Fruit fly (Drosophila melanogaster) whole organism, embryonic: ENCODE data around the gene CG43400.

ENCODE experiments used
- Atf-2 ChIP-seq: fragments of 200-800 bp; sonication (Bioruptor generic); optimal IDR thresholded peaks from 2 replicates; lab custom pipeline; 2016; ENCODE audit warnings: missing biosample characterization, missing genetic modification characterization
- CG11093 ChIP-seq: fragments of 200-800 bp; sonication (Bioruptor generic); IDR thresholded peaks from 3 replicates; pipeline ENCODE4 v1.3.6; 2022; ENCODE audit warnings: missing biosample characterization, missing genetic modification characterization
- CG11247 ChIP-seq: fragments of 200-800 bp; sonication (Bioruptor generic); IDR thresholded peaks from 2 replicates; pipeline ENCODE4 v1.3.6; 2022; ENCODE audit warnings: missing biosample characterization, missing genetic modification characterization
- CG11695 ChIP-seq: fragments of 200-800 bp; sonication (Bioruptor generic); IDR thresholded peaks from 3 replicates; pipeline ENCODE4 v1.3.6; 2022; ENCODE audit warnings: missing biosample characterization, missing genetic modification characterization
- CG13287 ChIP-seq: fragments of 200-800 bp; sonication (Bioruptor generic); IDR thresholded peaks from 2 replicates; pipeline ENCODE4 v1.3.6; 2022; ENCODE audit warnings: missing biosample characterization, missing genetic modification characterization; ENCODE audit not compliant: partially characterized antibody
- CG15696 ChIP-seq: fragments of 200-800 bp; sonication (Bioruptor generic); optimal IDR thresholded peaks from 2 replicates; lab custom pipeline; 2019; ENCODE audit warnings: missing biosample characterization, mild to moderate bottlenecking, missing genetic modification characterization, moderate library complexity
- CG16815 ChIP-seq: fragments of 200-800 bp; sonication (Bioruptor generic); optimal IDR thresholded peaks from 3 replicates; lab custom pipeline; 2017; ENCODE audit warnings: missing biosample characterization, mild to moderate bottlenecking, missing genetic modification characterization
- CG17186 ChIP-seq: fragments of 200-800 bp; sonication (Bioruptor generic); optimal IDR thresholded peaks from 3 replicates; lab custom pipeline; 2017; ENCODE audit warnings: missing biosample characterization, missing genetic modification reagents, missing genetic modification characterization
- CG1792 ChIP-seq: fragments of 200-800 bp; sonication (Bioruptor generic); optimal IDR thresholded peaks from 2 replicates; lab custom pipeline; 2016; ENCODE audit warnings: missing biosample characterization, missing genetic modification characterization
- CG18476 ChIP-seq: fragments of 200-800 bp; sonication (Bioruptor generic); optimal IDR thresholded peaks from 2 replicates; lab custom pipeline; 2016; ENCODE audit warnings: missing biosample characterization, mild to moderate bottlenecking, missing genetic modification characterization
- CG18599 ChIP-seq: fragments of 200-800 bp; sonication (Bioruptor generic); optimal IDR thresholded peaks from 3 replicates; lab custom pipeline; 2017; ENCODE audit warnings: missing biosample characterization, missing genetic modification characterization, mild to moderate bottlenecking, moderate library complexity, missing genetic modification reagents
- CG34376 ChIP-seq: fragments of 200-800 bp; sonication (Bioruptor generic); optimal IDR thresholded peaks from 2 replicates; lab custom pipeline; 2018; ENCODE audit warnings: missing biosample characterization, mild to moderate bottlenecking, missing genetic modification characterization
- CG3838 ChIP-seq: fragments of 200-800 bp; sonication (Bioruptor generic); optimal IDR thresholded peaks from 3 replicates; lab custom pipeline; 2016; ENCODE audit warnings: missing biosample characterization, missing genetic modification characterization
- CG4707 ChIP-seq: fragments of 200-800 bp; sonication (Bioruptor generic); optimal IDR thresholded peaks from 2 replicates; lab custom pipeline; 2018; ENCODE audit warnings: missing biosample characterization, mild to moderate bottlenecking, missing genetic modification characterization, moderate library complexity
- CG4730 ChIP-seq: fragments of 200-800 bp; sonication (Bioruptor generic); IDR thresholded peaks from 2 replicates; pipeline ENCODE4 v1.3.6; 2022; ENCODE audit warnings: missing biosample characterization, missing genetic modification characterization
- CG6683 ChIP-seq: fragments of 200-800 bp; sonication (Bioruptor generic); optimal IDR thresholded peaks from 2 replicates; lab custom pipeline; 2017; ENCODE audit warnings: missing biosample characterization, mild to moderate bottlenecking, missing genetic modification characterization, missing genetic modification reagents
- CG7839 ChIP-seq: fragments of 200-800 bp; sonication (Bioruptor generic); optimal IDR thresholded peaks from 3 replicates; lab custom pipeline; 2018; ENCODE audit warnings: missing biosample characterization, mild to moderate bottlenecking, missing genetic modification characterization, moderate library complexity
- CG9437 ChIP-seq: fragments of 200-800 bp; sonication (Bioruptor generic); optimal IDR thresholded peaks from 2 replicates; lab custom pipeline; 2018; ENCODE audit warnings: missing biosample characterization, mild to moderate bottlenecking, missing genetic modification characterization
- CG9727 ChIP-seq: fragments of 200-800 bp; sonication (Bioruptor generic); optimal IDR thresholded peaks from 3 replicates; lab custom pipeline; 2017; ENCODE audit warnings: missing biosample characterization, mild to moderate bottlenecking, missing genetic modification characterization
- Deaf1 ChIP-seq: fragments of 200-800 bp; optimal IDR thresholded peaks from 3 replicates; lab custom pipeline; 2019; ENCODE audit warnings: missing biosample characterization, mild to moderate bottlenecking, missing genetic modification characterization, moderate library complexity
- Dfd ChIP-seq, 2 experiments: fragments of >200 bp; optimal IDR thresholded peaks; 2 replicates each; lab custom pipeline; 2017; ENCODE audit warnings: missing biosample characterization in 2 of 2, missing genetic modification characterization in 2 of 2
- Dip2 ChIP-seq: fragments of 200-800 bp; sonication (Bioruptor generic); IDR thresholded peaks from 2 replicates; pipeline ENCODE4 v1.3.6; 2022; ENCODE audit warnings: missing biosample characterization, missing genetic modification characterization
- Dp ChIP-seq: fragments of 200-800 bp; sonication (Bioruptor generic); optimal IDR thresholded peaks from 2 replicates; lab custom pipeline; 2018; ENCODE audit warnings: missing biosample characterization, mild to moderate bottlenecking, missing genetic modification characterization, moderate library complexity
- Hand ChIP-seq: fragments of 200-800 bp; sonication (Bioruptor generic); optimal IDR thresholded peaks from 2 replicates; lab custom pipeline; 2017; ENCODE audit warnings: mild to moderate bottlenecking, missing biosample characterization, missing genetic modification reagents, missing genetic modification characterization
- Jarid2 ChIP-seq: fragments of 200-800 bp; sonication (Bioruptor generic); optimal IDR thresholded peaks from 3 replicates; lab custom pipeline; 2017; ENCODE audit warnings: mild to moderate bottlenecking, missing biosample characterization, missing genetic modification reagents, missing genetic modification characterization
- Nf-YB ChIP-seq: fragments of 200-800 bp; sonication (Bioruptor generic); optimal IDR thresholded peaks from 3 replicates; lab custom pipeline; 2019; ENCODE audit warnings: missing biosample characterization, mild to moderate bottlenecking, missing genetic modification characterization, moderate library complexity
- Opbp ChIP-seq: fragments of 200-800 bp; sonication (Bioruptor generic); IDR thresholded peaks from 3 replicates; pipeline ENCODE4 v1.3.6; 2022; ENCODE audit warnings: missing biosample characterization, missing genetic modification characterization; ENCODE audit not compliant: partially characterized antibody
- Sox100B ChIP-seq: fragments of 200-800 bp; sonication (Bioruptor generic); optimal IDR thresholded peaks from 3 replicates; lab custom pipeline; 2018; ENCODE audit warnings: missing biosample characterization, mild to moderate bottlenecking, missing genetic modification characterization
- Sox102F ChIP-seq: fragments of 200-800 bp; sonication (Bioruptor generic); optimal IDR thresholded peaks from 2 replicates; lab custom pipeline; 2018; ENCODE audit warnings: missing biosample characterization, mild to moderate bottlenecking, missing genetic modification characterization, moderate library complexity
- Stat92E ChIP-seq, 3 experiments: fragments of >200 bp in 2 of 3; fragments of 200-800 bp in 1 of 3; sonication (Bioruptor generic) in 1 of 3; optimal IDR thresholded peaks; 2 replicates each; lab custom pipeline; 2017 to 2019; ENCODE audit warnings: missing biosample characterization in 3 of 3, missing genetic modification characterization in 3 of 3, mild to moderate bottlenecking in 1 of 3, moderate library complexity in 1 of 3
- Xrp1 ChIP-seq: fragments of 200-800 bp; sonication (Bioruptor generic); IDR thresholded peaks from 2 replicates; pipeline ENCODE4 v1.3.6; 2022; ENCODE audit warnings: missing biosample characterization, missing genetic modification characterization
- ato ChIP-seq: fragments of 200-800 bp; sonication (Bioruptor generic); IDR thresholded peaks from 2 replicates; pipeline ENCODE4 v1.3.6; 2022; ENCODE audit warnings: missing biosample characterization, missing genetic modification characterization; ENCODE audit not compliant: partially characterized antibody
- br ChIP-seq: fragments of >200 bp; optimal IDR thresholded peaks from 2 replicates; lab custom pipeline; 2017
- croc ChIP-seq: fragments of 200-800 bp; sonication (Bioruptor generic); conservative IDR thresholded peaks from 3 replicates; pipeline ENCODE4 v1.3.6; 2022; ENCODE audit warnings: missing biosample characterization, missing genetic modification characterization
- danr ChIP-seq: fragments of 200-800 bp; sonication (Bioruptor generic); IDR thresholded peaks from 2 replicates; pipeline ENCODE4 v1.3.6; 2022; ENCODE audit warnings: missing biosample characterization, missing genetic modification characterization
- dmrt11E ChIP-seq: fragments of 200-800 bp; sonication (Bioruptor generic); optimal IDR thresholded peaks from 3 replicates; lab custom pipeline; 2018; ENCODE audit warnings: missing biosample characterization, mild to moderate bottlenecking, missing genetic modification characterization, moderate library complexity
- fd102C ChIP-seq: fragments of 200-800 bp; sonication (Bioruptor generic); optimal IDR thresholded peaks from 2 replicates; lab custom pipeline; 2018; ENCODE audit warnings: missing biosample characterization, mild to moderate bottlenecking, missing genetic modification characterization, moderate library complexity
- fd3F ChIP-seq: fragments of 200-800 bp; sonication (Bioruptor generic); optimal IDR thresholded peaks from 2 replicates; lab custom pipeline; 2018; ENCODE audit warnings: missing biosample characterization, mild to moderate bottlenecking, missing genetic modification characterization, moderate library complexity
- grau ChIP-seq: fragments of 200-800 bp; optimal IDR thresholded peaks from 3 replicates; lab custom pipeline; 2019; ENCODE audit warnings: missing biosample characterization, mild to moderate bottlenecking, missing genetic modification characterization, moderate library complexity
- gro ChIP-seq: fragments of 200-800 bp; sonication (Bioruptor generic); optimal IDR thresholded peaks from 2 replicates; lab custom pipeline; 2016; ENCODE audit warnings: missing biosample characterization, missing genetic modification characterization
- hb ChIP-seq: fragments of 200-800 bp; sonication (Bioruptor generic); IDR thresholded peaks from 3 replicates; pipeline ENCODE4 v1.3.6; 2022; ENCODE audit warnings: missing biosample characterization, missing genetic modification characterization; ENCODE audit not compliant: partially characterized antibody
- her ChIP-seq: fragments of 200-800 bp; sonication (Bioruptor generic); optimal IDR thresholded peaks from 2 replicates; lab custom pipeline; 2016; ENCODE audit warnings: missing biosample characterization, missing genetic modification characterization
- jumu ChIP-seq: fragments of 200-800 bp; sonication (Bioruptor generic); optimal IDR thresholded peaks from 3 replicates; lab custom pipeline; 2016; ENCODE audit warnings: missing biosample characterization, missing genetic modification characterization
- lab ChIP-seq: fragments of 200-800 bp; sonication (Bioruptor generic); optimal IDR thresholded peaks from 3 replicates; lab custom pipeline; 2017; ENCODE audit warnings: missing biosample characterization, missing genetic modification characterization, mild to moderate bottlenecking, moderate library complexity, missing genetic modification reagents
- org-1 ChIP-seq: fragments of 200-800 bp; sonication (Bioruptor generic); optimal IDR thresholded peaks from 2 replicates; lab custom pipeline; 2017; ENCODE audit warnings: missing biosample characterization, missing genetic modification characterization
- run ChIP-seq: fragments of 200-800 bp; sonication (Bioruptor generic); optimal IDR thresholded peaks from 3 replicates; lab custom pipeline; 2018; ENCODE audit warnings: missing biosample characterization, mild to moderate bottlenecking, missing genetic modification characterization
- scrt ChIP-seq: fragments of 200-800 bp; sonication (Bioruptor generic); optimal IDR thresholded peaks from 2 replicates; lab custom pipeline; 2018; ENCODE audit warnings: missing biosample characterization, mild to moderate bottlenecking, missing genetic modification characterization, moderate library complexity
- shn ChIP-seq: fragments of 200-800 bp; sonication (Bioruptor generic); optimal IDR thresholded peaks from 3 replicates; lab custom pipeline; 2016; ENCODE audit warnings: missing biosample characterization, missing genetic modification characterization
- tin ChIP-seq: fragments of 200-800 bp; sonication (Bioruptor generic); optimal IDR thresholded peaks from 3 replicates; lab custom pipeline; 2016; ENCODE audit warnings: missing biosample characterization, missing genetic modification characterization
- vfl ChIP-seq: fragments of 200-800 bp; sonication (Bioruptor generic); optimal IDR thresholded peaks from 2 replicates; lab custom pipeline; 2016; ENCODE audit warnings: missing biosample characterization, missing genetic modification characterization
- yki ChIP-seq: fragments of >200 bp; optimal IDR thresholded peaks from 3 replicates; lab custom pipeline; 2018

The CG43400 gene

dm6 chr2L:8528318-8528717 is 37.8 kb downstream of the CG43400 start, which contains the start of the genes lmgA and lmgB (continued):
- peak; percentile 89 for TF ChIP-seq ato (GFP tag; lab: Robert Waterston, UW)
- peak; percentile 27 for TF ChIP-seq dmrt11E
- TF ChIP-seq scrt (GFP tag; lab: Kevin White, UChicago) = no peak
- TF ChIP-seq grau (tag; lab: Kevin White, UChicago) = peak; percentile 35
- no peak for TF ChIP-seq CG17186 (GFP tag; lab: Kevin White, UChicago)
- no peak for TF ChIP-seq Hand (GFP tag; lab: Kevin White, UChicago)
- peak; percentile 88 for TF ChIP-seq hb (GFP tag; lab: Robert Waterston, UW)
- TF ChIP-seq CG3838 = no peak
- no peak for TF ChIP-seq Deaf1
- peak; percentile 20 for TF ChIP-seq CG18476 (GFP tag; lab: Kevin White, UChicago)
- TF ChIP-seq org-1 (GFP tag; lab: Kevin White, UChicago) = no peak
- TF ChIP-seq CG11093 (GFP tag; lab: Robert Waterston, UW) = no peak
- peak; percentile 88 for TF ChIP-seq Opbp (GFP tag; lab: Robert Waterston, UW)
- no peak for TF ChIP-seq lab (GFP tag; lab: Kevin White, UChicago)
- no peak for TF ChIP-seq Dip2 (GFP tag; lab: Robert Waterston, UW)
- no peak for TF ChIP-seq CG4730
- peak; percentile 9; the same call in 1 of the 2 replicates for TF ChIP-seq Xrp1 (GFP tag; lab: Robert Waterston, UW)
- TF ChIP-seq Atf-2 (GFP tag; lab: Kevin White, UChicago) = no peak
- TF ChIP-seq CG11247 (GFP tag; lab: Robert Waterston, UW) = no peak
- TF ChIP-seq fd3F (GFP tag; lab: Kevin White, UChicago) = no peak
- no peak for TF ChIP-seq fd102C (GFP tag; lab: Kevin White, UChicago)
- peak; percentile 16 for TF ChIP-seq CG15696 (tag; lab: Kevin White, UChicago)
- TF ChIP-seq Sox102F (GFP tag; lab: Kevin White, UChicago) = peak; percentile 36
- no peak for TF ChIP-seq croc (GFP tag; lab: Robert Waterston, UW)
- no peak for TF ChIP-seq CG34376
- no peak for TF ChIP-seq CG11695 (GFP tag; lab: Robert Waterston, UW)
- TF ChIP-seq Dfd (GFP tag; optimal IDR thresholded peaks at IDR 0.05; lab: Kevin White, UChicago) = peak in 1 of 2 experiments; percentile 4
- peak; percentile 27 for TF ChIP-seq CG7839
- no peak for TF ChIP-seq br
- no peak for TF ChIP-seq danr (GFP tag; lab: Robert Waterston, UW)
- no peak for TF ChIP-seq CG16815
- TF ChIP-seq tin (GFP tag; lab: Kevin White, UChicago) = peak; percentile 64
- peak; percentile 57 for TF ChIP-seq vfl (GFP tag; lab: Kevin White, UChicago)
- TF ChIP-seq jumu (GFP tag; lab: Kevin White, UChicago) = no peak
- TF ChIP-seq Sox100B (GFP tag; lab: Kevin White, UChicago) = no peak
- peak; percentile 14 for TF ChIP-seq CG9727
- peak; percentile 96 for TF ChIP-seq Dp
- TF ChIP-seq CG4707 = no peak
- no peak for TF ChIP-seq her
- no peak for TF ChIP-seq run (tag; lab: Kevin White, UChicago)
- no peak for TF ChIP-seq Nf-YB (GFP tag; lab: Kevin White, UChicago)
- TF ChIP-seq yki (lab: Kevin White, UChicago) = no peak
- TF ChIP-seq gro = peak; percentile 30
- TF ChIP-seq CG18599 (GFP tag; lab: Kevin White, UChicago) = no peak
- TF ChIP-seq Jarid2 (GFP tag; lab: Kevin White, UChicago) = no peak
- peak in 1 of 3 experiments; percentile 52 for TF ChIP-seq Stat92E (GFP tag; optimal IDR thresholded peaks at IDR 0.05; lab: Kevin White, UChicago)
- TF ChIP-seq CG9437 (GFP tag; lab: Kevin White, UChicago) = no peak
- TF ChIP-seq CG6683 = no peak
- TF ChIP-seq CG13287 (GFP tag; lab: Robert Waterston, UW) = peak; percentile 89
- TF ChIP-seq CG1792 (GFP tag; lab: Kevin White, UChicago) = no peak
- TF ChIP-seq shn (GFP tag; lab: Kevin White, UChicago) = peak; percentile 16
